Worm (Caenorhabditis elegans) whole organism, L2 larva: Measurements from ENCODE around the gene fbxa-24.

ENCODE experiments used
- ama-1 ChIP-seq: fragments of 150-350 bp; optimal IDR thresholded peaks from 2 replicates; lab custom pipeline; 2018; ENCODE audit warnings: inconsistent platforms
- snpc-4 ChIP-seq: fragments of 150-350 bp; optimal IDR thresholded peaks from 2 replicates; lab custom pipeline; 2014; ENCODE audit warnings: missing biosample characterization, missing genetic modification characterization
- unc-39 ChIP-seq: fragments of 150-350 bp; optimal IDR thresholded peaks from 2 replicates; lab custom pipeline; 2014; ENCODE audit warnings: missing biosample characterization, missing genetic modification characterization

ce11 chrII:3806964-3807363 is 9.4 kb upstream of the fbxa-24 start, which contains the start of gene F54D10.4:
- TF ChIP-seq unc-39 (tag; lab: Kevin White, UChicago): no peak
- TF ChIP-seq snpc-4 (tag; lab: Kevin White, UChicago): no peak
- no peak for TF ChIP-seq ama-1 (lab: Kevin White, UChicago)
